Worm (Caenorhabditis elegans): ENCODE data around the gene Y37E11B.5.
A peak's percentile ranks its signal among the peaks of the same experiment; 100 is the strongest.

Gene Y37E11B.5

ce11 chrIV:3613022-3613605 is 14.8 kb upstream of the Y37E11B.5 start, which contains the start of gene ltah-1.2 (continued):
- TF ChIP-seq K11D2.4 (GFP tag; IDR thresholded peaks at IDR 0.05) (no peak), hrde-1 (tag; optimal IDR thresholded peaks at IDR 0.05; ENCODE audit: borderline replicate concordance) (no peak), aptf-2 (GFP tag; conservative IDR thresholded peaks at IDR 0.05) (no peak), F39B2.1 (GFP tag; IDR thresholded peaks at IDR 0.05) (no peak), bed-1 (GFP tag; IDR thresholded peaks at IDR 0.05) (no peak), cebp-1 (GFP tag; IDR thresholded peaks at IDR 0.05) (no peak), cebp-1 (tag; optimal IDR thresholded peaks at IDR 0.05) (peak; percentile 57), Y53G8AR.9 (GFP tag; conservative IDR thresholded peaks at IDR 0.05) (no peak), mcd-1 (GFP tag; IDR thresholded peaks at IDR 0.05) (peak; percentile 45; the same call in 1 of the 2 replicates), atf-7 (tag; optimal IDR thresholded peaks at IDR 0.05) (peak; percentile 81), ztf-25 (GFP tag; IDR thresholded peaks at IDR 0.05) (no peak), chd-7 (tag; optimal IDR thresholded peaks at IDR 0.05) (no peak), ZK185.1 (tag; optimal IDR thresholded peaks at IDR 0.05; ENCODE audit: poor library complexity, severe bottlenecking) (no peak), K12H6.12 (tag; optimal IDR thresholded peaks at IDR 0.05) (no peak), F52B5.7 (tag; optimal IDR thresholded peaks at IDR 0.05) (no peak), zfh-2 (GFP tag; conservative IDR thresholded peaks at IDR 0.05) (peak; percentile 49; the same call in 1 of the 2 replicates), egrh-3 (GFP tag; IDR thresholded peaks at IDR 0.05) (no peak), madf-8 (GFP tag; conservative IDR thresholded peaks at IDR 0.05) (no peak), attf-6 (GFP tag; IDR thresholded peaks at IDR 0.05) (no peak), pbrm-1 (GFP tag; IDR thresholded peaks at IDR 0.05) (no peak), B0019.2 (GFP tag; conservative IDR thresholded peaks at IDR 0.05) (no peak), nfyb-1 (GFP tag; IDR thresholded peaks at IDR 0.05) (peak; percentile 53; the same call in 1 of the 2 replicates), madf-10 (tag; optimal IDR thresholded peaks at IDR 0.05) (peak; percentile 13), lsl-1 (GFP tag; optimal IDR thresholded peaks at IDR 0.05) (no peak), die-1 (tag; optimal IDR thresholded peaks at IDR 0.05) (no peak), snpc-3.4 (tag; optimal IDR thresholded peaks at IDR 0.05) (no peak), let-526 (GFP tag; IDR thresholded peaks at IDR 0.05) (no peak), ccch-3 (GFP tag; optimal IDR thresholded peaks at IDR 0.05) (no peak), sea-2 (GFP tag; IDR thresholded peaks at IDR 0.05) (no peak), T26A5.8 (tag; optimal IDR thresholded peaks at IDR 0.05) (no peak), dpff-1 (tag; optimal IDR thresholded peaks at IDR 0.05) (no peak), efl-1 (GFP tag; optimal IDR thresholded peaks at IDR 0.05) (no peak), B0035.1 (tag; optimal IDR thresholded peaks at IDR 0.05) (no peak), ztf-6 (GFP tag; IDR thresholded peaks at IDR 0.05) (no peak), T07F8.4 (tag; optimal IDR thresholded peaks at IDR 0.05) (no peak), F37B4.10 (GFP tag; IDR thresholded peaks at IDR 0.05) (no peak), Y67H2A.10 (GFP tag; conservative IDR thresholded peaks at IDR 0.05) (no peak), nhr-90 (tag; optimal IDR thresholded peaks at IDR 0.05) (no peak), F57A8.1 (GFP tag; optimal IDR thresholded peaks at IDR 0.05) (no peak), ceh-79 (tag; optimal IDR thresholded peaks at IDR 0.05) (no peak), madf-3 (GFP tag; IDR thresholded peaks at IDR 0.05) (no peak), nfya-2 (GFP tag; IDR thresholded peaks at IDR 0.05) (no peak), ceh-100 (GFP tag; IDR thresholded peaks at IDR 0.05) (no peak), nfya-1 (tag; optimal IDR thresholded peaks at IDR 0.05; ENCODE audit: borderline replicate concordance, insufficient read depth) (no peak), fkh-3 (tag; optimal IDR thresholded peaks at IDR 0.05) (no peak), Y56A3A.18 (GFP tag; IDR thresholded peaks at IDR 0.05) (no peak), xnd-1 (tag; optimal IDR thresholded peaks at IDR 0.05) (no peak), rec-8 (tag; optimal IDR thresholded peaks at IDR 0.05) (no peak)
